Worm (Caenorhabditis elegans) whole organism, young adult: ENCODE results near the gene F18E3.11.

ENCODE experiments used
- B0019.2 ChIP-seq: fragments of 200-800 bp; sonication (Bioruptor generic); conservative IDR thresholded peaks from 2 replicates; pipeline ENCODE4 v1.3.6; 2022; ENCODE audit warnings: missing genetic modification reagents, missing genetic modification characterization, missing compliant biosample characterization
- C06A6.2 ChIP-seq: fragments of 200-800 bp; sonication (Bioruptor generic); conservative IDR thresholded peaks from 2 replicates; pipeline ENCODE4 v1.3.6; 2022; ENCODE audit warnings: missing genetic modification characterization, missing compliant biosample characterization
- C17E4.6 ChIP-seq: fragments of 200-800 bp; sonication (Bioruptor generic); IDR thresholded peaks from 2 replicates; pipeline ENCODE4 v1.3.6; 2022; ENCODE audit warnings: missing genetic modification reagents, missing genetic modification characterization, missing compliant biosample characterization
- F33H1.4 ChIP-seq: fragments of 200-800 bp; sonication (Bioruptor generic); IDR thresholded peaks from 2 replicates; pipeline ENCODE4 v1.3.6; 2022; ENCODE audit warnings: missing genetic modification reagents, missing genetic modification characterization, missing compliant biosample characterization
- F49E8.2 ChIP-seq: sonication (generic microtip); optimal IDR thresholded peaks from 3 replicates; lab custom pipeline; 2017; ENCODE audit warnings: missing genetic modification characterization, mild to moderate bottlenecking, missing compliant biosample characterization, antibody characterized with exemption, moderate library complexity; ENCODE audit not compliant: insufficient read depth
- F52B5.7 ChIP-seq: sonication (generic microtip); optimal IDR thresholded peaks from 2 replicates; lab custom pipeline; 2016; ENCODE audit warnings: mild to moderate bottlenecking, missing genetic modification characterization, missing compliant biosample characterization
- F55B11.4 ChIP-seq: sonication (generic microtip); optimal IDR thresholded peaks from 2 replicates; lab custom pipeline; 2016; ENCODE audit warnings: missing compliant biosample characterization, missing genetic modification characterization, borderline replicate concordance; ENCODE audit not compliant: insufficient read depth
- K12H6.12 ChIP-seq: fragments of 200-800 bp; sonication (Bioruptor generic); optimal IDR thresholded peaks from 2 replicates; lab custom pipeline; 2018; ENCODE audit warnings: mild to moderate bottlenecking, missing genetic modification characterization, missing compliant biosample characterization
- Y56A3A.18 ChIP-seq: fragments of 200-800 bp; sonication (Bioruptor generic); IDR thresholded peaks from 2 replicates; pipeline ENCODE4 v1.3.6; 2022; ENCODE audit warnings: missing genetic modification reagents, missing genetic modification characterization, missing compliant biosample characterization
- ZK185.1 ChIP-seq: sonication (generic microtip); optimal IDR thresholded peaks from 2 replicates; lab custom pipeline; 2016; ENCODE audit warnings: mild to moderate bottlenecking, missing genetic modification characterization, missing compliant biosample characterization; ENCODE audit not compliant: poor library complexity, severe bottlenecking
- ama-1 ChIP-seq, 3 experiments: fragments of 150-350 bp in 1 of 3; sonication (generic microtip) in 2 of 3; optimal IDR thresholded peaks; 2 replicates each; lab custom pipeline; 2014 to 2018; ENCODE audit warnings: missing biosample characterization in 2 of 3, missing genetic modification characterization in 2 of 3, missing genetic modification reagents in 2 of 3
- aptf-3 ChIP-seq: fragments of 200-800 bp; sonication (Bioruptor generic); IDR thresholded peaks from 2 replicates; pipeline ENCODE4 v1.3.6; 2022; ENCODE audit warnings: missing genetic modification characterization, missing compliant biosample characterization
- attf-5 ChIP-seq: fragments of 200-800 bp; sonication (Bioruptor generic); optimal IDR thresholded peaks from 2 replicates; lab custom pipeline; 2018; ENCODE audit warnings: mild to moderate bottlenecking, missing genetic modification characterization, missing compliant biosample characterization
- dpff-1 ChIP-seq: sonication (generic microtip); optimal IDR thresholded peaks from 2 replicates; lab custom pipeline; 2017; ENCODE audit warnings: mild to moderate bottlenecking, missing genetic modification characterization, missing compliant biosample characterization
- dpl-1 ChIP-seq: fragments of 150-350 bp; optimal IDR thresholded peaks from 2 replicates; lab custom pipeline; 2014; ENCODE audit warnings: missing biosample characterization, missing genetic modification reagents, missing genetic modification characterization
- hmg-1.2 ChIP-seq: fragments of 200-800 bp; sonication (Bioruptor generic); IDR thresholded peaks from 2 replicates; pipeline ENCODE4 v1.3.6; 2022; ENCODE audit warnings: missing genetic modification reagents, missing genetic modification characterization, missing compliant biosample characterization
- hmg-20 ChIP-seq: fragments of 200-800 bp; sonication (Bioruptor generic); IDR thresholded peaks from 2 replicates; pipeline ENCODE4 v1.3.6; 2022; ENCODE audit warnings: missing genetic modification reagents, missing genetic modification characterization, missing compliant biosample characterization
- hsf-1 ChIP-seq: fragments of 200-800 bp; sonication (Bioruptor generic); IDR thresholded peaks from 2 replicates; pipeline ENCODE4 v1.3.6; 2022; ENCODE audit warnings: missing genetic modification reagents, missing genetic modification characterization, missing compliant biosample characterization
- lin-40 ChIP-seq: sonication (generic microtip); optimal IDR thresholded peaks from 2 replicates; lab custom pipeline; 2016; ENCODE audit warnings: missing genetic modification characterization, mild to moderate bottlenecking, missing compliant biosample characterization, missing genotype, missing genetic modification reagents
- lin-54 ChIP-seq: fragments of 200-800 bp; sonication (Bioruptor generic); optimal IDR thresholded peaks from 2 replicates; lab custom pipeline; 2018; ENCODE audit warnings: mild to moderate bottlenecking, missing genetic modification characterization, missing compliant biosample characterization
- madf-10 ChIP-seq: sonication (generic microtip); optimal IDR thresholded peaks from 2 replicates; lab custom pipeline; 2016; ENCODE audit warnings: mild to moderate bottlenecking, missing genetic modification characterization, missing compliant biosample characterization
- madf-8 ChIP-seq: fragments of 200-800 bp; sonication (Bioruptor generic); conservative IDR thresholded peaks from 2 replicates; pipeline ENCODE4 v1.3.6; 2022; ENCODE audit warnings: missing genetic modification reagents, missing genetic modification characterization, missing compliant biosample characterization
- mcd-1 ChIP-seq: fragments of 200-800 bp; sonication (Bioruptor generic); IDR thresholded peaks from 2 replicates; pipeline ENCODE4 v1.3.6; 2022; ENCODE audit warnings: missing genetic modification reagents, missing genetic modification characterization, missing compliant biosample characterization
- mes-4 ChIP-seq: sonication (generic microtip); optimal IDR thresholded peaks from 2 replicates; lab custom pipeline; 2016; ENCODE audit warnings: missing genotype, missing genetic modification characterization, missing compliant biosample characterization
- nhr-27 ChIP-seq: fragments of 200-800 bp; sonication (Bioruptor generic); optimal IDR thresholded peaks from 2 replicates; lab custom pipeline; 2018; ENCODE audit warnings: mild to moderate bottlenecking, missing genetic modification characterization, moderate library complexity, missing compliant biosample characterization
- nhr-80 ChIP-seq: sonication (generic microtip); optimal IDR thresholded peaks from 2 replicates; lab custom pipeline; 2016; ENCODE audit warnings: missing genetic modification characterization, missing compliant biosample characterization
- rcor-1 ChIP-seq: fragments of 200-800 bp; sonication (Bioruptor generic); IDR thresholded peaks from 2 replicates; pipeline ENCODE4 v1.3.6; 2022; ENCODE audit warnings: missing genetic modification reagents, missing genetic modification characterization, missing compliant biosample characterization
- tbx-9 ChIP-seq: sonication (generic microtip); optimal IDR thresholded peaks from 2 replicates; lab custom pipeline; 2016; ENCODE audit warnings: borderline replicate concordance, missing genetic modification characterization, inconsistent platforms, missing compliant biosample characterization
- xnd-1 ChIP-seq: sonication (generic microtip); optimal IDR thresholded peaks from 2 replicates; lab custom pipeline; 2016; ENCODE audit warnings: missing genotype, missing genetic modification reagents, missing genetic modification characterization, missing compliant biosample characterization
- zim-3 ChIP-seq: sonication (generic microtip); optimal IDR thresholded peaks from 2 replicates; lab custom pipeline; 2017; ENCODE audit warnings: mild to moderate bottlenecking, missing genetic modification characterization, moderate library complexity, missing compliant biosample characterization
- ztf-22 ChIP-seq: fragments of 200-800 bp; sonication (Bioruptor generic); optimal IDR thresholded peaks from 2 replicates; lab custom pipeline; 2018; ENCODE audit warnings: mild to moderate bottlenecking, missing genetic modification characterization, moderate library complexity, missing compliant biosample characterization
- ztf-26 ChIP-seq: sonication (generic microtip); optimal IDR thresholded peaks from 2 replicates; lab custom pipeline; 2017; ENCODE audit warnings: missing genetic modification characterization, missing compliant biosample characterization

The F18E3.11 gene

ce11 chrV:7413107-7413774, at the start of gene F18E3.11:
Gene F18E3.11, plus strand, starts transcription at chrV:7413482.
- no peak for TF ChIP-seq attf-5
- peak; percentile 97 for TF ChIP-seq ama-1 (optimal IDR thresholded peaks at IDR 0.05; lab: Kevin White, UChicago)
- TF ChIP-seq ama-1 (GFP tag; optimal IDR thresholded peaks at IDR 0.05; lab: Kevin White, UChicago): no peak
- no peak for TF ChIP-seq B0019.2
- no peak for TF ChIP-seq tbx-9 (tag; lab: Kevin White, UChicago)
- TF ChIP-seq ztf-22 (GFP tag; lab: Kevin White, UChicago): no peak
- TF ChIP-seq C06A6.2 (GFP tag; lab: Robert Waterston, UW): 0 out of 2 replicates have a peak, but pooled peaks have one; percentile 15
- TF ChIP-seq mcd-1 (GFP tag; lab: Robert Waterston, UW): no peak
- no peak for TF ChIP-seq C17E4.6 (GFP tag; lab: Robert Waterston, UW)
- no peak for TF ChIP-seq dpff-1
- TF ChIP-seq Y56A3A.18 (GFP tag; lab: Robert Waterston, UW): no peak
- TF ChIP-seq lin-40 (tag; lab: Kevin White, UChicago): peak; percentile 48
- TF ChIP-seq ztf-26 (tag; lab: Kevin White, UChicago): peak; percentile 57
- TF ChIP-seq F49E8.2 (tag; lab: Kevin White, UChicago): no peak
- TF ChIP-seq F55B11.4 (tag; lab: Kevin White, UChicago): no peak
- TF ChIP-seq hmg-20 (GFP tag; lab: Robert Waterston, UW): no peak
- TF ChIP-seq xnd-1 (tag; lab: Kevin White, UChicago): no peak
- no peak for TF ChIP-seq F52B5.7 (tag; lab: Kevin White, UChicago)

ce11 chrV:7364059-7364458, 49.2 kb upstream of the F18E3.11 start, which contains the start of gene cyp-35A2:
Gene cyp-35A2, minus strand, starts transcription at chrV:7364182.
- TF ChIP-seq F33H1.4 (no peak), nhr-80 (tag; lab: Kevin White, UChicago) (peak; percentile 59)

ce11 chrV:7364951-7365350, 48.3 kb upstream of the F18E3.11 start, which contains the start of gene exc-13:
Gene exc-13, plus strand, starts transcription at chrV:7365251.
- no peak for TF ChIP-seq lin-54 (GFP tag; lab: Kevin White, UChicago)
- TF ChIP-seq K12H6.12 (tag; lab: Kevin White, UChicago): no peak
- TF ChIP-seq aptf-3 (GFP tag; lab: Robert Waterston, UW): no peak
- TF ChIP-seq xnd-1 (tag; lab: Kevin White, UChicago): no peak
- TF ChIP-seq C06A6.2 (GFP tag; lab: Robert Waterston, UW): no peak
- TF ChIP-seq madf-10 (tag; lab: Kevin White, UChicago): no peak
- no peak for TF ChIP-seq ZK185.1 (tag; lab: Kevin White, UChicago)
- no peak for TF ChIP-seq hsf-1 (GFP tag; lab: Robert Waterston, UW)
- no peak for TF ChIP-seq hmg-1.2 (GFP tag; lab: Robert Waterston, UW)
- no peak for TF ChIP-seq nhr-27 (tag; lab: Kevin White, UChicago)
- TF ChIP-seq rcor-1 (GFP tag; lab: Robert Waterston, UW): no peak
- TF ChIP-seq dpl-1: no peak
- TF ChIP-seq tbx-9 (tag; lab: Kevin White, UChicago): no peak
- no peak for TF ChIP-seq zim-3 (tag; lab: Kevin White, UChicago)

- TF ChIP-seq mes-4: no peak
- no peak for TF ChIP-seq madf-8 (GFP tag; lab: Robert Waterston, UW)
- no peak for TF ChIP-seq ZK185.1 (tag; lab: Kevin White, UChicago)
These were observed 43.7 kb upstream of the F18E3.11 start, which contains the start of gene srj-14 for ce11 chrV:7369578-7369977. Gene srj-14, plus strand, starts transcription at chrV:7369708.
